Worm (Caenorhabditis elegans): ENCODE measurements around the gene Y69H2.17.

Gene Y69H2.17

DNA sequence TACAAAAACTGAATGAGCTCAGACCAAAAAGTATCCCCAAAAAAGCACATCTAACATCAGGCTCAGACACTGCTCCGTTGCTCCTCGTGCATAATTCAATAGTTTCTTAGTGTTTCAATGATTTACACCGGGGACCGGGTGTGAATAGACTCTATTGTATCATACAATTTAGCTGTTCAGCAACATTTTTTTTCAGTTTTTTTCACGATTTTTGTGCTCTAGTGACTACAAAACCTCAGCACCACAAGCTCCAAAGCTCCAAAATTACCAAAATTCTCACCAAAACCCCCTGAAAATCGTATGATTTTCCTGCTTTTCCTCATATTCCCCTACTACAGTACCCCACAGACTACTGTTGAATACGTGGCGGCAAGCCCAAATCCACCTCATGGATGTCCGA is 34.7 kb upstream of the Y69H2.17 start, which contains the start of gene egas-2:
Gene egas-2, plus strand, starts transcription at position 301 of the 400 bp plus-strand sequence.
- TF ChIP-seq hnd-1 (tag; optimal IDR thresholded peaks at IDR 0.05): no peak
- no peak for TF ChIP-seq flt-1 (GFP tag; IDR thresholded peaks at IDR 0.05)
- no peak for TF ChIP-seq aly-1 (tag; optimal IDR thresholded peaks at IDR 0.05)
- no peak for TF ChIP-seq B0310.2 (tag; optimal IDR thresholded peaks at IDR 0.05)
- TF ChIP-seq hmbx-1 (tag; optimal IDR thresholded peaks at IDR 0.05): no peak
- TF ChIP-seq ceh-13 (GFP tag; optimal IDR thresholded peaks at IDR 0.05): no peak
- TF ChIP-seq ets-7 (tag; optimal IDR thresholded peaks at IDR 0.05): no peak
- TF ChIP-seq tra-4 (tag; optimal IDR thresholded peaks at IDR 0.05): no peak
- no peak for TF ChIP-seq tbx-11 (GFP tag; IDR thresholded peaks at IDR 0.05)
- TF ChIP-seq hmg-4 (GFP tag; optimal IDR thresholded peaks at IDR 0.05): no peak
- no peak for TF ChIP-seq scrt-1 (GFP tag; IDR thresholded peaks at IDR 0.05)
- TF ChIP-seq ceh-36 (tag; optimal IDR thresholded peaks at IDR 0.05): no peak
- TF ChIP-seq sea-1 (GFP tag; conservative IDR thresholded peaks at IDR 0.05): no peak
- TF ChIP-seq F13C5.2 (tag; optimal IDR thresholded peaks at IDR 0.05): no peak

DNA sequence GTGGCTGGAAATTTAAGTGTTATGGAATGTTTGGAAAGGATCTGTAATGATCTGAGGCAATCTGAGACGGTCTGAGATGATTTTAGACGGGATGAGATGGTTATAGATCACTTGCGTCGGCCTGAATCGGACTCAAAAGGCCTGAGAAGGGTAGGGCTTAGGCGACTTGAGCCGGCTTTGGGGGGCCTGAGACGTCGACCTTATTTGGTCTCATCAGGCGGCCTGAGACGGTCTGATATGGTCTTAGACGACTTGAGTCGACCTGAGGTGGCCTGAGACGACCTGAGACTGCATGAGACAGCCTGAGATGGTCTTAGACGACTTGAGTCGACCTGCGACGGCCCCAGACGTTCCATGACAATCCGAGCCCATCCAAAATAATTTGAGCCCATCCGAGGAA is 28.4 kb upstream of the Y69H2.17 start:
- TF ChIP-seq hmg-4 (GFP tag; optimal IDR thresholded peaks at IDR 0.05): no peak
- TF ChIP-seq tbx-37 (GFP tag; conservative IDR thresholded peaks at IDR 0.05): no peak
- TF ChIP-seq ceh-13 (GFP tag; optimal IDR thresholded peaks at IDR 0.05): no peak
- no peak for TF ChIP-seq ama-1 (optimal IDR thresholded peaks at IDR 0.05)
- TF ChIP-seq hnd-1 (tag; optimal IDR thresholded peaks at IDR 0.05): no peak
- TF ChIP-seq B0310.2 (tag; optimal IDR thresholded peaks at IDR 0.05): no peak
- TF ChIP-seq tra-4 (tag; optimal IDR thresholded peaks at IDR 0.05): no peak
- no peak for TF ChIP-seq aly-1 (tag; optimal IDR thresholded peaks at IDR 0.05)
- TF ChIP-seq F13C5.2 (tag; optimal IDR thresholded peaks at IDR 0.05): no peak
- no peak for TF ChIP-seq sea-1 (GFP tag; conservative IDR thresholded peaks at IDR 0.05)
- no peak for TF ChIP-seq pes-1 (GFP tag; IDR thresholded peaks at IDR 0.05)
- no peak for TF ChIP-seq flt-1 (GFP tag; IDR thresholded peaks at IDR 0.05)
- no peak for TF ChIP-seq tbx-11 (GFP tag; IDR thresholded peaks at IDR 0.05)
- no peak for TF ChIP-seq ets-7 (tag; optimal IDR thresholded peaks at IDR 0.05)

ce11 chrV:18657391-18657790 is 27.3 kb upstream of the Y69H2.17 start:
- TF ChIP-seq ama-1 (optimal IDR thresholded peaks at IDR 0.05) (no peak), B0310.2 (tag; optimal IDR thresholded peaks at IDR 0.05) (no peak), pes-1 (GFP tag; IDR thresholded peaks at IDR 0.05) (no peak), tra-4 (tag; optimal IDR thresholded peaks at IDR 0.05) (no peak), ceh-13 (GFP tag; optimal IDR thresholded peaks at IDR 0.05) (no peak), tbx-37 (GFP tag; conservative IDR thresholded peaks at IDR 0.05) (no peak), aly-1 (tag; optimal IDR thresholded peaks at IDR 0.05) (no peak)

- TF ChIP-seq ceh-36 (tag; optimal IDR thresholded peaks at IDR 0.05): no peak
- no peak for TF ChIP-seq F13C5.2 (tag; optimal IDR thresholded peaks at IDR 0.05)
- TF ChIP-seq hmbx-1 (tag; optimal IDR thresholded peaks at IDR 0.05): no peak
- TF ChIP-seq ceh-13 (GFP tag; optimal IDR thresholded peaks at IDR 0.05): no peak
- TF ChIP-seq tbx-11 (GFP tag; IDR thresholded peaks at IDR 0.05): no peak
- TF ChIP-seq aly-1 (tag; optimal IDR thresholded peaks at IDR 0.05): no peak
- TF ChIP-seq hnd-1 (tag; optimal IDR thresholded peaks at IDR 0.05): no peak
- TF ChIP-seq flt-1 (GFP tag; IDR thresholded peaks at IDR 0.05): no peak
- no peak for TF ChIP-seq pes-1 (GFP tag; IDR thresholded peaks at IDR 0.05)
- TF ChIP-seq scrt-1 (GFP tag; IDR thresholded peaks at IDR 0.05): no peak
- TF ChIP-seq ama-1 (optimal IDR thresholded peaks at IDR 0.05): no peak
- no peak for TF ChIP-seq hmg-4 (GFP tag; optimal IDR thresholded peaks at IDR 0.05)
Observed at ce11 chrV:18658914-18659313, 25.8 kb upstream of the Y69H2.17 start.

- TF ChIP-seq hmbx-1 (tag; optimal IDR thresholded peaks at IDR 0.05) (no peak), F13C5.2 (tag; optimal IDR thresholded peaks at IDR 0.05) (no peak)
Observed at ce11 chrV:18662333-18662732, 22.4 kb upstream of the Y69H2.17 start.

- TF ChIP-seq tbx-11 (GFP tag; IDR thresholded peaks at IDR 0.05): no peak
- no peak for TF ChIP-seq B0310.2 (tag; optimal IDR thresholded peaks at IDR 0.05)
Observed at ce11 chrV:18664026-18664425, 20.7 kb upstream of the Y69H2.17 start, which contains the start of gene Y69H2.3. Gene Y69H2.3 (minus strand): TSS chrV:18664126.

- TF ChIP-seq B0310.2 (tag; optimal IDR thresholded peaks at IDR 0.05) (no peak), ama-1 (optimal IDR thresholded peaks at IDR 0.05) (no peak), tbx-11 (GFP tag; IDR thresholded peaks at IDR 0.05) (no peak), pes-1 (GFP tag; IDR thresholded peaks at IDR 0.05) (no peak), sea-1 (GFP tag; conservative IDR thresholded peaks at IDR 0.05) (no peak), ceh-13 (GFP tag; optimal IDR thresholded peaks at IDR 0.05) (no peak)
Observed at ce11 chrV:18667179-18667578, 17.6 kb upstream of the Y69H2.17 start.

DNA sequence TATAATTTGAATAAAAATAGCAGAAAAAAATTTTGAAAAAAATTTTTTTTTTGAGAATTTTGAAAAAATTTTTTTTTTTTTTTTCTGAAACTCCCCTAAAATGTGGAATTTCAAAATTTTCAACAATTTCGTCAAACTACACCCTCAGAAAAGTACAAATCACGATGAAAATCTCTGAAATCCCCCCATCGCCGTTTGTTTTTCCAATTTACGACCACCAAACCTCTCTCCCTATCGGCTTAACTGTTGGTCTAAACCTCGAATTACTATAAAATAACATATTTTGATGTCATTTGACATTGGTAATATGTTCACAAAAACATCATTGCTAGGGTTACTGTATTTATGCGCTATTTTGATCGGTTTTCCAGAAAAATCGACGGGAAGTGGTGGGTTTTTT is 14.7 kb upstream of the Y69H2.17 start, which contains the start of gene Y69H2.10:
Gene Y69H2.10, plus strand, starts transcription at position 301 of the 400 bp plus-strand sequence.
- TF ChIP-seq ceh-36 (tag; optimal IDR thresholded peaks at IDR 0.05) (no peak), flt-1 (GFP tag; IDR thresholded peaks at IDR 0.05) (no peak), hnd-1 (tag; optimal IDR thresholded peaks at IDR 0.05) (no peak), pes-1 (GFP tag; IDR thresholded peaks at IDR 0.05) (no peak), scrt-1 (GFP tag; IDR thresholded peaks at IDR 0.05) (no peak), F13C5.2 (tag; optimal IDR thresholded peaks at IDR 0.05) (no peak), tra-4 (tag; optimal IDR thresholded peaks at IDR 0.05) (no peak), aly-1 (tag; optimal IDR thresholded peaks at IDR 0.05) (no peak), hmbx-1 (tag; optimal IDR thresholded peaks at IDR 0.05) (no peak), sea-1 (GFP tag; conservative IDR thresholded peaks at IDR 0.05) (no peak), ets-7 (tag; optimal IDR thresholded peaks at IDR 0.05) (no peak), ceh-13 (GFP tag; optimal IDR thresholded peaks at IDR 0.05) (no peak), tbx-11 (GFP tag; IDR thresholded peaks at IDR 0.05) (no peak), hmg-4 (GFP tag; optimal IDR thresholded peaks at IDR 0.05) (no peak), tbx-37 (GFP tag; conservative IDR thresholded peaks at IDR 0.05) (no peak), ama-1 (optimal IDR thresholded peaks at IDR 0.05) (no peak), B0310.2 (tag; optimal IDR thresholded peaks at IDR 0.05) (no peak)
